Fruit fly (Drosophila melanogaster) whole organism: ENCODE data around the gene CG46193.
"Not testable (repeated sequence)": the region's sequence is repeated elsewhere in the genome, so short reads cannot be mapped to it uniquely, and the experiment has no call there.

ENCODE experiments used
- CG8478 ChIP-seq: fragments of >200 bp; optimal IDR thresholded peaks from 2 replicates; lab custom pipeline; 2018; ENCODE audit warnings: inconsistent platforms
- Dll ChIP-seq: fragments of >200 bp; optimal IDR thresholded peaks from 2 replicates; lab custom pipeline; 2017
- pan ChIP-seq: fragments of >200 bp; optimal IDR thresholded peaks from 2 replicates; lab custom pipeline; 2017
- psq ChIP-seq: fragments of >200 bp; optimal IDR thresholded peaks from 2 replicates; lab custom pipeline; 2017
- usp ChIP-seq: fragments of >200 bp; optimal IDR thresholded peaks from 2 replicates; lab custom pipeline; 2017; ENCODE audit warnings: missing biosample characterization, missing genetic modification characterization, mixed read lengths

dm6 chrY:3262880-3263279, at the start of gene CG46193:
- not testable (repeated sequence) for TF ChIP-seq Dll (lab: Kevin White, UChicago); usp (GFP tag; lab: Kevin White, UChicago); pan (lab: Kevin White, UChicago); CG8478 (lab: Kevin White, UChicago); psq (lab: Kevin White, UChicago)
